Fruit fly (Drosophila melanogaster): ENCODE results near the gene CG43251.

DNA sequence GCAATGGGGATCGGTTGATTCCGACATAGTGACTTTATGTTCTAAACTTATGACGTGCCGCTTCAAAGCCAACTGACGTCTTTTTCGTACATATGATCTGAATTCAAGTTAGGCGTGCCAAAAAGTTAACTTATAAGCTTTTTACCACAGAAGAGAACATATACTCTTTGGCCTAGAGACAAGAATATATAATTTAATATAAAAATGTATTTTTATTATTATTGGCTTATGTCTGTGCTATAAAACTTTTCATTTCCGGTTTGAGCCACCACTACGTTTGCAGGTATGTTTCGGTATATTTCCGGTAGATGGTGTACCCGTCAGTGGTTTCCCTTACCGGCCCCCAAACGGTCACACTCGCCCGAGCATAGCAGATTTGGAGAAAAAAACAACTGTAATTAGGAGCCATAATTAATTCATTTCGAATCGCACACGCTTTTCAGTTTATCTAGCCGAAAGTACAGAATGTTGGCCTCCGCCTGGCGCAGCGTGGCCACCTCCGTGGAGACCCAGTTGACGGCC is 39.7 kb downstream of the CG43251 start, which contains the start of the genes CG3698 and tzn:
- no peak for TF ChIP-seq lola (GFP tag; optimal IDR thresholded peaks at IDR 0.05)
- no peak for TF ChIP-seq tai (GFP tag; optimal IDR thresholded peaks at IDR 0.05)
- no peak for TF ChIP-seq Dfd (GFP tag; optimal IDR thresholded peaks at IDR 0.05)
- no peak for TF ChIP-seq brk (GFP tag; optimal IDR thresholded peaks at IDR 0.05)
- TF ChIP-seq Myc (optimal IDR thresholded peaks at IDR 0.05), result peak; percentile 43
- no peak for TF ChIP-seq usp (GFP tag; optimal IDR thresholded peaks at IDR 0.05)
